Worm (Caenorhabditis elegans) whole organism, L4 larva: ENCODE results near the gene C03E10.3.
A peak's percentile ranks its signal among the peaks of the same experiment; 100 is the strongest.

Experiments
- D1046.2 ChIP-seq: fragments of 200-800 bp; sonication (Bioruptor generic); IDR thresholded peaks from 2 replicates; pipeline ENCODE4 v1.3.6; 2022; ENCODE audit warnings: missing genetic modification characterization, missing compliant biosample characterization
- F26F4.8 ChIP-seq: fragments of 200-800 bp; sonication (Bioruptor generic); conservative IDR thresholded peaks from 2 replicates; pipeline ENCODE4 v1.3.6; 2022; ENCODE audit warnings: missing genetic modification characterization, missing compliant biosample characterization
- F44E2.7 ChIP-seq: fragments of 200-800 bp; sonication (Bioruptor generic); IDR thresholded peaks from 2 replicates; pipeline ENCODE4 v2.1.2; 2022; ENCODE audit warnings: missing genetic modification characterization, missing compliant biosample characterization
- F49E8.2 ChIP-seq: sonication (generic microtip); optimal IDR thresholded peaks from 2 replicates; lab custom pipeline; 2016; ENCODE audit warnings: missing compliant biosample characterization, mild to moderate bottlenecking, missing genetic modification characterization, borderline replicate concordance
- R02D3.7 ChIP-seq: fragments of 150-350 bp; sonication (generic microtip); optimal IDR thresholded peaks from 3 replicates; lab custom pipeline; 2014; ENCODE audit warnings: missing biosample characterization, missing genetic modification characterization
- Y48G9A.11 ChIP-seq: fragments of 200-800 bp; sonication (Bioruptor generic); IDR thresholded peaks from 2 replicates; pipeline ENCODE4 v1.3.6; 2022; ENCODE audit warnings: missing genetic modification reagents, missing genetic modification characterization, missing compliant biosample characterization
- Y75B8A.6 ChIP-seq: fragments of 200-800 bp; sonication (Bioruptor generic); IDR thresholded peaks from 2 replicates; pipeline ENCODE4 v1.3.6; 2022; ENCODE audit warnings: missing genetic modification reagents, missing genetic modification characterization, missing compliant biosample characterization
- ZK337.2 ChIP-seq: fragments of 200-800 bp; sonication (Bioruptor generic); IDR thresholded peaks from 2 replicates; pipeline ENCODE4 v1.3.6; 2022; ENCODE audit warnings: missing genetic modification reagents, missing genetic modification characterization, missing compliant biosample characterization
- aha-1 ChIP-seq: fragments of 150-350 bp; peaks from one replicate; lab custom pipeline; 2014; ENCODE audit warnings: missing biosample characterization, missing genetic modification characterization
- aly-2 ChIP-seq: sonication (generic microtip); optimal IDR thresholded peaks from 2 replicates; lab custom pipeline; 2018; ENCODE audit warnings: missing biosample characterization, missing genetic modification characterization
- attf-4 ChIP-seq: sonication (generic microtip); optimal IDR thresholded peaks from 3 replicates; lab custom pipeline; 2017; ENCODE audit warnings: missing biosample characterization, missing genetic modification characterization
- ctbp-1 ChIP-seq: fragments of 200-800 bp; sonication (Bioruptor generic); IDR thresholded peaks from 2 replicates; pipeline ENCODE4 v1.3.6; 2022; ENCODE audit warnings: missing genetic modification reagents, missing genetic modification characterization, missing compliant biosample characterization
- daf-8 ChIP-seq: fragments of 200-800 bp; sonication (Bioruptor generic); IDR thresholded peaks from 2 replicates; pipeline ENCODE4 v1.3.6; 2022; ENCODE audit warnings: missing genetic modification characterization, missing compliant biosample characterization
- duxl-1 ChIP-seq: sonication (generic microtip); optimal IDR thresholded peaks from 2 replicates; lab custom pipeline; 2016; ENCODE audit warnings: mild to moderate bottlenecking, missing genetic modification characterization, moderate library complexity, missing compliant biosample characterization; ENCODE audit not compliant: poor library complexity
- dve-1 ChIP-seq: sonication (generic microtip); optimal IDR thresholded peaks from 2 replicates; lab custom pipeline; 2017; ENCODE audit warnings: antibody characterized with exemption, mild to moderate bottlenecking, missing genetic modification characterization, missing compliant biosample characterization; ENCODE audit not compliant: insufficient read depth
- egl-27 ChIP-seq: sonication (generic microtip); optimal IDR thresholded peaks from 3 replicates; lab custom pipeline; 2017; ENCODE audit warnings: missing biosample characterization, missing genetic modification reagents, missing genetic modification characterization
- hif-1 ChIP-seq, 2 experiments: sonication (generic microtip); optimal IDR thresholded peaks; 2 replicates each; lab custom pipeline; 2016 to 2017; ENCODE audit warnings: missing compliant biosample characterization in 2 of 2, missing genetic modification characterization in 2 of 2, missing genetic modification reagents in 2 of 2, missing genotype in 2 of 2, mild to moderate bottlenecking in 1 of 2
- hmg-1.1 ChIP-seq: fragments of 200-800 bp; sonication (Bioruptor generic); IDR thresholded peaks from 2 replicates; pipeline ENCODE4 v1.3.6; 2022; ENCODE audit warnings: missing genetic modification reagents, missing genetic modification characterization, missing compliant biosample characterization
- lin-15B ChIP-seq: fragments of 150-350 bp; sonication (generic microtip); optimal IDR thresholded peaks from 3 replicates; lab custom pipeline; 2014; ENCODE audit warnings: missing biosample characterization, missing genetic modification characterization
- lir-3 ChIP-seq: sonication (generic microtip); optimal IDR thresholded peaks from 2 replicates; lab custom pipeline; 2016; ENCODE audit warnings: mild to moderate bottlenecking, missing genetic modification characterization, missing compliant biosample characterization
- madf-5 ChIP-seq, 2 experiments: fragments of 200-800 bp; sonication (Bioruptor generic); IDR thresholded peaks; 2 replicates each; pipeline ENCODE4 v1.3.6; 2022; ENCODE audit warnings: missing compliant biosample characterization in 2 of 2, missing genetic modification characterization in 2 of 2
- mdl-1 ChIP-seq, 2 experiments: fragments of 150-350 bp in 1 of 2; sonication (generic microtip) in 1 of 2; optimal IDR thresholded peaks; 2 replicates each; lab custom pipeline; 2014 to 2017; ENCODE audit warnings: missing biosample characterization in 2 of 2, missing genetic modification characterization in 2 of 2
- mep-1 ChIP-seq: fragments of 150-350 bp; sonication (generic microtip); optimal IDR thresholded peaks from 3 replicates; lab custom pipeline; 2014; ENCODE audit warnings: missing biosample characterization, missing genetic modification characterization
- mxl-3 ChIP-seq: fragments of 200-800 bp; sonication (Bioruptor generic); optimal IDR thresholded peaks from 2 replicates; lab custom pipeline; 2018; ENCODE audit warnings: mild to moderate bottlenecking, missing genetic modification characterization, missing compliant biosample characterization
- nhr-10 ChIP-seq: fragments of 150-350 bp; optimal IDR thresholded peaks from 2 replicates; lab custom pipeline; 2014; ENCODE audit warnings: missing biosample characterization, missing genetic modification characterization
- nhr-237 ChIP-seq: sonication (generic microtip); optimal IDR thresholded peaks from 2 replicates; lab custom pipeline; 2017; ENCODE audit warnings: missing biosample characterization, missing genetic modification characterization
- nhr-25 ChIP-seq: sonication (generic microtip); optimal IDR thresholded peaks from 2 replicates; lab custom pipeline; 2017; ENCODE audit warnings: missing genetic modification characterization, mild to moderate bottlenecking, missing compliant biosample characterization, antibody characterized with exemption, moderate library complexity, borderline replicate concordance; ENCODE audit not compliant: insufficient read depth
- nhr-28 ChIP-seq: fragments of 150-350 bp; optimal IDR thresholded peaks from 2 replicates; lab custom pipeline; 2014; ENCODE audit warnings: missing biosample characterization, missing genetic modification characterization
- nhr-41 ChIP-seq: fragments of 200-800 bp; sonication (Bioruptor generic); IDR thresholded peaks from 2 replicates; pipeline ENCODE4 v1.3.6; 2022; ENCODE audit warnings: missing genetic modification reagents, missing genetic modification characterization, missing compliant biosample characterization
- nhr-48 ChIP-seq: sonication (generic microtip); optimal IDR thresholded peaks from 2 replicates; lab custom pipeline; 2016; ENCODE audit warnings: mild to moderate bottlenecking, missing genetic modification characterization, missing compliant biosample characterization
- nhr-76 ChIP-seq: fragments of 150-350 bp; optimal IDR thresholded peaks from 2 replicates; lab custom pipeline; 2014; ENCODE audit warnings: missing biosample characterization, missing genetic modification characterization
- nhr-77 ChIP-seq: fragments of 150-350 bp; optimal IDR thresholded peaks from 2 replicates; lab custom pipeline; 2014; ENCODE audit warnings: missing biosample characterization, missing genetic modification characterization
- pqm-1 ChIP-seq: sonication (generic microtip); optimal IDR thresholded peaks from 2 replicates; lab custom pipeline; 2017; ENCODE audit warnings: missing biosample characterization, missing genetic modification characterization
- snpc-1.2 ChIP-seq: fragments of 200-800 bp; sonication (Bioruptor generic); IDR thresholded peaks from 2 replicates; pipeline ENCODE4 v1.3.6; 2022; ENCODE audit warnings: missing genetic modification reagents, missing genetic modification characterization, missing compliant biosample characterization
- snpc-4 ChIP-seq: fragments of 150-350 bp; optimal IDR thresholded peaks from 2 replicates; lab custom pipeline; 2014; ENCODE audit warnings: missing biosample characterization, missing genetic modification characterization
- spr-3 ChIP-seq: fragments of 200-800 bp; sonication (Bioruptor generic); optimal IDR thresholded peaks from 2 replicates; lab custom pipeline; 2018; ENCODE audit warnings: mild to moderate bottlenecking, missing genetic modification characterization, missing compliant biosample characterization
- tag-97 ChIP-seq: fragments of 200-800 bp; sonication (Bioruptor generic); IDR thresholded peaks from 2 replicates; pipeline ENCODE4 v1.3.6; 2022; ENCODE audit warnings: missing genetic modification characterization, missing compliant biosample characterization
- tra-1 ChIP-seq: fragments of 200-800 bp; sonication (Bioruptor generic); IDR thresholded peaks from 2 replicates; pipeline ENCODE4 v1.3.6; 2022; ENCODE audit warnings: missing genetic modification reagents, missing genetic modification characterization, missing compliant biosample characterization
- unc-130 ChIP-seq: sonication (generic microtip); optimal IDR thresholded peaks from 2 replicates; lab custom pipeline; 2016; ENCODE audit warnings: missing genetic modification reagents, missing genetic modification characterization, missing compliant biosample characterization
- unc-39 ChIP-seq: sonication (generic microtip); optimal IDR thresholded peaks from 2 replicates; lab custom pipeline; 2017; ENCODE audit warnings: missing biosample characterization, missing genetic modification characterization
- unc-62 ChIP-seq, 3 experiments: fragments of 150-350 bp in 1 of 3; sonication (generic microtip); optimal IDR thresholded peaks in 2 of 3; peaks in 1 of 3; 1 replicate in 1 of 3; 2 replicates in 2 of 3; lab custom pipeline; 2014 to 2017; ENCODE audit warnings: missing biosample characterization in 3 of 3, missing genetic modification characterization in 3 of 3, missing genetic modification reagents in 3 of 3, missing genotype in 1 of 3
- zfp-3 ChIP-seq: fragments of 200-800 bp; sonication (Bioruptor generic); conservative IDR thresholded peaks from 2 replicates; pipeline ENCODE4 v1.3.6; 2022; ENCODE audit warnings: missing genetic modification reagents, missing genetic modification characterization, missing compliant biosample characterization
- zip-2 ChIP-seq: fragments of 150-350 bp; optimal IDR thresholded peaks from 2 replicates; lab custom pipeline; 2014; ENCODE audit warnings: missing biosample characterization, missing genetic modification characterization

C03E10.3 gene

ce11 chrV:11279564-11279963 is 6.7 kb upstream of the C03E10.3 start:
- TF ChIP-seq snpc-4 (no peak), F49E8.2 (tag; lab: Kevin White, UChicago) (peak; percentile 37), unc-130 (no peak)

ce11 chrV:11281414-11282209 is 4.6 kb upstream of the C03E10.3 start:
- TF ChIP-seq nhr-48 (tag; lab: Kevin White, UChicago) (no peak), egl-27 (tag; lab: Kevin White, UChicago) (no peak), snpc-1.2 (GFP tag; lab: Robert Waterston, UW) (no peak), zfp-3 (GFP tag; lab: Robert Waterston, UW) (no peak), nhr-28 (tag; lab: Kevin White, UChicago) (peak; percentile 27), nhr-25 (tag; lab: Kevin White, UChicago) (no peak), hmg-1.1 (no peak), Y48G9A.11 (GFP tag; lab: Robert Waterston, UW) (no peak), R02D3.7 (tag; lab: Kevin White, UChicago) (no peak), ZK337.2 (no peak), Y75B8A.6 (no peak), spr-3 (no peak), snpc-4 (no peak), unc-62 (GFP tag; optimal IDR thresholded peaks at IDR 0.05 in 1 of 2; lab: Kevin White, UChicago) (peak in 1 of 2 experiments; percentile 90), unc-62 (tag; optimal IDR thresholded peaks at IDR 0.05; lab: Kevin White, UChicago) (no peak), mxl-3 (GFP tag; lab: Kevin White, UChicago) (peak; percentile 45), D1046.2 (GFP tag; lab: Robert Waterston, UW) (no peak), F44E2.7 (GFP tag; lab: Robert Waterston, UW) (no peak), nhr-41 (no peak), tag-97 (GFP tag; lab: Robert Waterston, UW) (no peak), aha-1 (peak; percentile 92), mdl-1 (tag; optimal IDR thresholded peaks at IDR 0.05; lab: Kevin White, UChicago) (peak in 1 of 2 experiments; percentile 9), nhr-76 (no peak), daf-8 (no peak), F49E8.2 (tag; lab: Kevin White, UChicago) (no peak), unc-39 (tag; lab: Kevin White, UChicago) (no peak), mep-1 (no peak), tra-1 (no peak), hif-1 (tag; optimal IDR thresholded peaks at IDR 0.05; lab: Kevin White, UChicago) (no peak)

ce11 chrV:11282272-11282671 is 3.9 kb upstream of the C03E10.3 start, which contains the start of gene gly-20:
Gene gly-20 (plus strand): TSS chrV:11282572.
- TF ChIP-seq F44E2.7 (GFP tag; lab: Robert Waterston, UW): no peak
- no peak for TF ChIP-seq zip-2 (tag; lab: Kevin White, UChicago)
- no peak for TF ChIP-seq snpc-1.2 (GFP tag; lab: Robert Waterston, UW)
- no peak for TF ChIP-seq attf-4 (tag; lab: Kevin White, UChicago)
- TF ChIP-seq lin-15B: no peak
- TF ChIP-seq ZK337.2: no peak
- TF ChIP-seq F26F4.8 (GFP tag; lab: Robert Waterston, UW): no peak
- no peak for TF ChIP-seq lir-3 (tag; lab: Kevin White, UChicago)
- TF ChIP-seq dve-1: no peak
- no peak for TF ChIP-seq mep-1
- no peak for TF ChIP-seq madf-5 (GFP tag; IDR thresholded peaks at IDR 0.05; lab: Robert Waterston, UW)
- no peak for TF ChIP-seq nhr-237 (tag; lab: Kevin White, UChicago)
- TF ChIP-seq duxl-1 (tag; lab: Kevin White, UChicago): no peak
- TF ChIP-seq nhr-77 (tag; lab: Kevin White, UChicago): no peak
- no peak for TF ChIP-seq aly-2 (tag; lab: Kevin White, UChicago)
- TF ChIP-seq mxl-3 (GFP tag; lab: Kevin White, UChicago): no peak
- TF ChIP-seq nhr-10: no peak
- TF ChIP-seq ctbp-1 (GFP tag; lab: Robert Waterston, UW): no peak
- TF ChIP-seq pqm-1 (tag; lab: Kevin White, UChicago): no peak
